Fruit fly (Drosophila melanogaster): ENCODE data around the gene tHMG2.

dm6 chr3R:22522859-22523258, 30.1 kb downstream of the tHMG2 start:
- TF ChIP-seq CG11294 (GFP tag; IDR thresholded peaks at IDR 0.05) = no peak
- no peak for TF ChIP-seq CG6163 (GFP tag; IDR thresholded peaks at IDR 0.05)
- TF ChIP-seq Smox (GFP tag; optimal IDR thresholded peaks at IDR 0.05) = no peak
- TF ChIP-seq Met (GFP tag; optimal IDR thresholded peaks at IDR 0.05) = no peak
- no peak for TF ChIP-seq CG6808 (GFP tag; optimal IDR thresholded peaks at IDR 0.05)
- TF ChIP-seq CG8119 (GFP tag; IDR thresholded peaks at IDR 0.05) = no peak
- peak; percentile 0 for TF ChIP-seq vri (GFP tag; optimal IDR thresholded peaks at IDR 0.05)
- no peak for TF ChIP-seq CG16779 (tag; optimal IDR thresholded peaks at IDR 0.05)

Measured in whole organism, prepupa.